Worm (Caenorhabditis elegans) whole organism, L4 larva: ENCODE data around the gene K11H12.1.

Experiments used
- D1046.2 ChIP-seq: fragments of 200-800 bp; sonication (Bioruptor generic); IDR thresholded peaks from 2 replicates; pipeline ENCODE4 v1.3.6; 2022; ENCODE audit warnings: missing genetic modification characterization, missing compliant biosample characterization
- F10B5.3 ChIP-seq: sonication (generic microtip); optimal IDR thresholded peaks from 2 replicates; lab custom pipeline; 2016; ENCODE audit warnings: mild to moderate bottlenecking, missing genetic modification characterization, missing compliant biosample characterization
- F26F4.8 ChIP-seq: fragments of 200-800 bp; sonication (Bioruptor generic); conservative IDR thresholded peaks from 2 replicates; pipeline ENCODE4 v1.3.6; 2022; ENCODE audit warnings: missing genetic modification characterization, missing compliant biosample characterization
- F37D6.2 ChIP-seq: sonication (generic microtip); optimal IDR thresholded peaks from 2 replicates; lab custom pipeline; 2016; ENCODE audit warnings: mild to moderate bottlenecking, missing genetic modification characterization, missing compliant biosample characterization
- Y105C5A.15 ChIP-seq: fragments of 200-800 bp; sonication (Bioruptor generic); IDR thresholded peaks from 2 replicates; pipeline ENCODE4 v1.3.6; 2022; ENCODE audit warnings: missing genetic modification characterization, missing compliant biosample characterization
- Y75B8A.6 ChIP-seq: fragments of 200-800 bp; sonication (Bioruptor generic); IDR thresholded peaks from 2 replicates; pipeline ENCODE4 v1.3.6; 2022; ENCODE audit warnings: missing genetic modification reagents, missing genetic modification characterization, missing compliant biosample characterization
- ZK337.2 ChIP-seq: fragments of 200-800 bp; sonication (Bioruptor generic); IDR thresholded peaks from 2 replicates; pipeline ENCODE4 v1.3.6; 2022; ENCODE audit warnings: missing genetic modification reagents, missing genetic modification characterization, missing compliant biosample characterization
- arid-1 ChIP-seq: fragments of 200-800 bp; sonication (Bioruptor generic); conservative IDR thresholded peaks from 2 replicates; pipeline ENCODE4 v1.3.6; 2022; ENCODE audit warnings: missing genetic modification reagents, missing genetic modification characterization, missing compliant biosample characterization
- ceh-32 ChIP-seq: sonication (generic microtip); optimal IDR thresholded peaks from 2 replicates; lab custom pipeline; 2016; ENCODE audit warnings: mild to moderate bottlenecking, missing genetic modification characterization, missing compliant biosample characterization; ENCODE audit not compliant: poor library complexity
- ceh-44 ChIP-seq: fragments of 200-800 bp; sonication (Bioruptor generic); IDR thresholded peaks from 2 replicates; pipeline ENCODE4 v1.3.6; 2022; ENCODE audit warnings: missing genetic modification reagents, missing genetic modification characterization, missing compliant biosample characterization
- ctbp-1 ChIP-seq: fragments of 200-800 bp; sonication (Bioruptor generic); IDR thresholded peaks from 2 replicates; pipeline ENCODE4 v1.3.6; 2022; ENCODE audit warnings: missing genetic modification reagents, missing genetic modification characterization, missing compliant biosample characterization
- daf-8 ChIP-seq: fragments of 200-800 bp; sonication (Bioruptor generic); IDR thresholded peaks from 2 replicates; pipeline ENCODE4 v1.3.6; 2022; ENCODE audit warnings: missing genetic modification characterization, missing compliant biosample characterization
- dmd-8 ChIP-seq: fragments of 200-800 bp; sonication (Bioruptor generic); IDR thresholded peaks from 2 replicates; pipeline ENCODE4 v1.3.6; 2022; ENCODE audit warnings: missing genetic modification characterization, missing compliant biosample characterization
- dmd-9 ChIP-seq: fragments of 200-800 bp; sonication (Bioruptor generic); IDR thresholded peaks from 2 replicates; pipeline ENCODE4 v1.3.6; 2022; ENCODE audit warnings: missing genetic modification reagents, missing genetic modification characterization, missing compliant biosample characterization
- dpl-1 ChIP-seq: fragments of 150-350 bp; optimal IDR thresholded peaks from 2 replicates; lab custom pipeline; 2014; ENCODE audit warnings: missing biosample characterization, missing genetic modification reagents, missing genetic modification characterization
- duxl-1 ChIP-seq: sonication (generic microtip); optimal IDR thresholded peaks from 2 replicates; lab custom pipeline; 2016; ENCODE audit warnings: mild to moderate bottlenecking, missing genetic modification characterization, moderate library complexity, missing compliant biosample characterization; ENCODE audit not compliant: poor library complexity
- dve-1 ChIP-seq: sonication (generic microtip); optimal IDR thresholded peaks from 2 replicates; lab custom pipeline; 2017; ENCODE audit warnings: antibody characterized with exemption, mild to moderate bottlenecking, missing genetic modification characterization, missing compliant biosample characterization; ENCODE audit not compliant: insufficient read depth
- egl-27 ChIP-seq: sonication (generic microtip); optimal IDR thresholded peaks from 3 replicates; lab custom pipeline; 2017; ENCODE audit warnings: missing biosample characterization, missing genetic modification reagents, missing genetic modification characterization
- egl-43 ChIP-seq: fragments of 200-800 bp; sonication (Bioruptor generic); IDR thresholded peaks from 2 replicates; pipeline ENCODE4 v1.3.6; 2022; ENCODE audit warnings: missing genetic modification reagents, missing genetic modification characterization, missing compliant biosample characterization
- lin-29 ChIP-seq: fragments of 200-800 bp; sonication (Bioruptor generic); IDR thresholded peaks from 2 replicates; pipeline ENCODE4 v1.3.6; 2022; ENCODE audit warnings: missing genetic modification reagents, missing genetic modification characterization, missing compliant biosample characterization
- lin-39 ChIP-seq: fragments of 150-350 bp; optimal IDR thresholded peaks from 2 replicates; lab custom pipeline; 2014; ENCODE audit warnings: missing biosample characterization, missing genetic modification reagents, missing genetic modification characterization
- lir-3 ChIP-seq: sonication (generic microtip); optimal IDR thresholded peaks from 2 replicates; lab custom pipeline; 2016; ENCODE audit warnings: mild to moderate bottlenecking, missing genetic modification characterization, missing compliant biosample characterization
- lsy-2 ChIP-seq, 2 experiments: fragments of 150-350 bp in 1 of 2; sonication (generic microtip) in 1 of 2; optimal IDR thresholded peaks; 2 replicates each; lab custom pipeline; 2014 to 2017; ENCODE audit warnings: missing biosample characterization in 2 of 2, missing genetic modification characterization in 2 of 2
- madf-5 ChIP-seq, 2 experiments: fragments of 200-800 bp; sonication (Bioruptor generic); IDR thresholded peaks; 2 replicates each; pipeline ENCODE4 v1.3.6; 2022; ENCODE audit warnings: missing compliant biosample characterization in 2 of 2, missing genetic modification characterization in 2 of 2
- madf-9 ChIP-seq: fragments of 200-800 bp; sonication (Bioruptor generic); conservative IDR thresholded peaks from 2 replicates; pipeline ENCODE4 v1.3.6; 2022; ENCODE audit warnings: missing genetic modification reagents, missing genetic modification characterization, missing compliant biosample characterization
- mdt-29 ChIP-seq: fragments of 200-800 bp; sonication (Bioruptor generic); IDR thresholded peaks from 2 replicates; pipeline ENCODE4 v1.3.6; 2022; ENCODE audit warnings: missing genetic modification reagents, missing genetic modification characterization, missing compliant biosample characterization
- mep-1 ChIP-seq: fragments of 150-350 bp; sonication (generic microtip); optimal IDR thresholded peaks from 3 replicates; lab custom pipeline; 2014; ENCODE audit warnings: missing biosample characterization, missing genetic modification characterization
- mxl-2 ChIP-seq: fragments of 200-800 bp; sonication (Bioruptor generic); conservative IDR thresholded peaks from 2 replicates; pipeline ENCODE4 v1.3.6; 2022; ENCODE audit warnings: missing genetic modification reagents, missing genetic modification characterization, missing compliant biosample characterization
- nhr-10 ChIP-seq: fragments of 150-350 bp; optimal IDR thresholded peaks from 2 replicates; lab custom pipeline; 2014; ENCODE audit warnings: missing biosample characterization, missing genetic modification characterization
- nhr-11 ChIP-seq: fragments of 150-350 bp; optimal IDR thresholded peaks from 2 replicates; lab custom pipeline; 2014; ENCODE audit warnings: missing biosample characterization, missing genetic modification characterization
- nhr-237 ChIP-seq: sonication (generic microtip); optimal IDR thresholded peaks from 2 replicates; lab custom pipeline; 2017; ENCODE audit warnings: missing biosample characterization, missing genetic modification characterization
- nhr-42 ChIP-seq: fragments of 200-800 bp; sonication (Bioruptor generic); IDR thresholded peaks from 2 replicates; pipeline ENCODE4 v1.3.6; 2022; ENCODE audit warnings: missing genetic modification characterization, missing compliant biosample characterization
- nhr-48 ChIP-seq: sonication (generic microtip); optimal IDR thresholded peaks from 2 replicates; lab custom pipeline; 2016; ENCODE audit warnings: mild to moderate bottlenecking, missing genetic modification characterization, missing compliant biosample characterization
- pha-4 ChIP-seq, 2 experiments: fragments of 150-350 bp in 1 of 2; fragments of 200-800 bp in 1 of 2; sonication (Bioruptor generic) in 1 of 2; IDR thresholded peaks in 1 of 2; optimal IDR thresholded peaks in 1 of 2; 2 replicates each; pipeline versions ENCODE4 v1.3.6 to Lab custom; 2014 to 2022; ENCODE audit warnings: missing genetic modification characterization in 2 of 2, missing genetic modification reagents in 2 of 2, missing biosample characterization in 1 of 2, missing compliant biosample characterization in 1 of 2
- skn-1 ChIP-seq: fragments of 150-350 bp; optimal IDR thresholded peaks from 2 replicates; lab custom pipeline; 2014; ENCODE audit warnings: missing biosample characterization, missing genetic modification characterization
- spr-1 ChIP-seq: sonication (generic microtip); optimal IDR thresholded peaks from 2 replicates; lab custom pipeline; 2016; ENCODE audit warnings: mild to moderate bottlenecking, missing genetic modification characterization, missing compliant biosample characterization
- tag-97 ChIP-seq: fragments of 200-800 bp; sonication (Bioruptor generic); IDR thresholded peaks from 2 replicates; pipeline ENCODE4 v1.3.6; 2022; ENCODE audit warnings: missing genetic modification characterization, missing compliant biosample characterization
- unc-130 ChIP-seq: sonication (generic microtip); optimal IDR thresholded peaks from 2 replicates; lab custom pipeline; 2016; ENCODE audit warnings: missing genetic modification reagents, missing genetic modification characterization, missing compliant biosample characterization
- vab-7 ChIP-seq: fragments of 200-800 bp; sonication (Bioruptor generic); IDR thresholded peaks from 2 replicates; pipeline ENCODE4 v1.3.6; 2022; ENCODE audit warnings: missing genetic modification reagents, missing genetic modification characterization, missing compliant biosample characterization
- zfp-2 ChIP-seq: sonication (generic microtip); optimal IDR thresholded peaks from 2 replicates; lab custom pipeline; 2016; ENCODE audit warnings: mild to moderate bottlenecking, missing genetic modification characterization, missing compliant biosample characterization
- zip-2 ChIP-seq: fragments of 150-350 bp; optimal IDR thresholded peaks from 2 replicates; lab custom pipeline; 2014; ENCODE audit warnings: missing biosample characterization, missing genetic modification characterization
- ztf-11 ChIP-seq: fragments of 150-350 bp; optimal IDR thresholded peaks from 2 replicates; lab custom pipeline; 2014; ENCODE audit warnings: missing biosample characterization, missing genetic modification characterization
- ztf-7 ChIP-seq: fragments of 150-350 bp; optimal IDR thresholded peaks from 2 replicates; lab custom pipeline; 2014; ENCODE audit warnings: missing biosample characterization, missing genetic modification characterization

The K11H12.1 gene

DNA sequence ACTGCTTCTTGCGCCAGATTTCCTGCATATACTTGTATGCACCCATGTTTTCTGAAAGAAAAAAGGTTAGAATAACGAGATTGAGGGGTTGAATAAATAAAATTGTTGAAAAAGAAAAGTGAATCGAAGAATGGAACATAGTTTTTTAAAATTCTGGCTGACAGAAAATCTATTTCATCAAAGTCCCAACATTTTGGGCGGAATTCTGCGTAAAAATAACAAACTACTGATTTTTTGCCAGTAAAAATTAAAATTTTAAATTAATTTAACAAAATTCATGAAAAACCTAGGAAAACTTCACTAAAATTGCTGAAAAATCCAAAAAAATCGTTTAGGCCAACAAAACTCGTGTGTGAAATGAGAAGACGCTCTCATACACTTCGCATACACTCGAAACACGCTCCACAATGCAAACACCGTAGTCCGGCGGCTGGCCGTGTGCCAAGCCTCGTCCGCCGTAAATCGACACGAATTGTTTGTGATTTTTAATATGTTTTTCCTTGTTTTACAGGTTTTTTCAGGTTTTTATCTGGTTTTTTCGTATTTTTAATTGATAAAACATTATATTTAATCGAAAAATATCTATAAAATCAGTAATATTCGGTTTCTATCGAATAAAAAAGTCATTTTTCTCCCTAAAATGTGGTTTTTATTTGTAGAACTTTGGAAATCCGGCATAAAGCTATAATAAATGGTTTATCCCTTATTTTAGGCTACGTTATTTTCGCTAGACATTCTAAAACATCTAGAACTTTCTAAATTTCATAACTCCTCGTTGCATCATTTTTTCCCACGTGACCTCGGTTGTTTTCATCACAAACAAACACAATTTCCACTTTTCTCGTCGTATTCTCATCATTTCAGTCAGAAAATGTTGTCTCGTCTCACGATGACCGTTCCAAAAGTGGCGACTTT lies 1.6 kb upstream of the K11H12.1 start, which contains the start of the genes rpl-15 and K11H12.8 (continued):
- TF ChIP-seq zip-2 (tag; lab: Kevin White, UChicago): peak; percentile 93
- TF ChIP-seq skn-1 (tag; lab: Kevin White, UChicago): peak; percentile 92
- peak; percentile 89; the same call in 1 of the 2 replicates for TF ChIP-seq tag-97 (GFP tag; lab: Robert Waterston, UW)
- peak; percentile 100 for TF ChIP-seq mep-1 (tag; lab: Kevin White, UChicago)
- peak; percentile 99 for TF ChIP-seq madf-5 (GFP tag; IDR thresholded peaks at IDR 0.05; lab: Robert Waterston, UW)
- TF ChIP-seq F37D6.2: peak; percentile 97
- TF ChIP-seq ZK337.2 (GFP tag; lab: Robert Waterston, UW): peak; percentile 98
- TF ChIP-seq mxl-2 (GFP tag; lab: Robert Waterston, UW): peak; percentile 94
- peak; percentile 97 for TF ChIP-seq Y105C5A.15 (GFP tag; lab: Robert Waterston, UW)
- peak; percentile 99 for TF ChIP-seq ctbp-1
- TF ChIP-seq zfp-2 (tag; lab: Kevin White, UChicago): peak; percentile 93
- TF ChIP-seq pha-4 (GFP tag; IDR thresholded peaks at IDR 0.05; lab: Robert Waterston, UW): peak; percentile 99
- peak; percentile 86 for TF ChIP-seq pha-4 (tag; optimal IDR thresholded peaks at IDR 0.05; lab: Kevin White, UChicago)
- TF ChIP-seq F26F4.8 (GFP tag; lab: Robert Waterston, UW): peak; percentile 71; the same call in 1 of the 2 replicates
- peak; percentile 98 for TF ChIP-seq duxl-1 (tag; lab: Kevin White, UChicago)
- no peak for TF ChIP-seq egl-27 (tag; lab: Kevin White, UChicago)
- TF ChIP-seq dmd-9 (GFP tag; lab: Robert Waterston, UW): peak; percentile 99
- TF ChIP-seq ceh-44 (GFP tag; lab: Robert Waterston, UW): peak; percentile 98
- TF ChIP-seq nhr-48: peak; percentile 97
- peak; percentile 84 for TF ChIP-seq nhr-237 (tag; lab: Kevin White, UChicago)
- peak; percentile 100 for TF ChIP-seq nhr-11 (tag; lab: Kevin White, UChicago)
- TF ChIP-seq ztf-11: peak; percentile 53
- peak; percentile 99 for TF ChIP-seq arid-1 (GFP tag; lab: Robert Waterston, UW)
- TF ChIP-seq nhr-10 (tag; lab: Kevin White, UChicago): peak; percentile 96
- peak; percentile 99 for TF ChIP-seq Y75B8A.6 (GFP tag; lab: Robert Waterston, UW)
- TF ChIP-seq mdt-29: peak; percentile 97
- TF ChIP-seq spr-1 (tag; lab: Kevin White, UChicago): peak; percentile 98
- TF ChIP-seq lin-29 (GFP tag; lab: Robert Waterston, UW): peak; percentile 97
- TF ChIP-seq ztf-7 (tag; lab: Kevin White, UChicago): peak; percentile 94
- peak; percentile 98 for TF ChIP-seq egl-43 (GFP tag; lab: Robert Waterston, UW)
- peak; percentile 93 for TF ChIP-seq dmd-8 (GFP tag; lab: Robert Waterston, UW)
- peak; percentile 99 for TF ChIP-seq nhr-42 (GFP tag; lab: Robert Waterston, UW)

DNA sequence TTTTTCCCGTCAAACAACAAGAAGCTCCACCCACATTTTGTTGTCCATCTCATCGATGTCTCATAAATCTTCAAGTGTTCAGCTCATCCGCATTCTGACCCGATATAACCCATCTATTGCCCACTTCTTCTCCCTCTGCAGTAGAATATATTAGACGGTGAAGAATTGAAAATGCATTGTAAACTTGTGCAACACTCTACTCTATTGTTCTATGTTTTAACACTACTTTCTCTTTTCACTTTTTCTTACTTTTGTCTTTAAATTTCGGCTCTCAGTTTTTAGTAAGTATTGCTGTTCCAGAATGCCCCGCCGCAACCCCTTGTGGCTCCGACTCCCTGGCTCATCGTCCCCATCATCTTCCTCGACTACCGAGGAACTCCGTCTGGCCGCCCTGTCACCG lies 3.9 kb downstream of the K11H12.1 start, which contains the start of gene K11H12.9:
Gene K11H12.9 (plus strand): TSS at position 301 of the 400 bp plus-strand sequence.
- TF ChIP-seq vab-7 (GFP tag; lab: Robert Waterston, UW): no peak
- no peak for TF ChIP-seq nhr-10 (tag; lab: Kevin White, UChicago)
- no peak for TF ChIP-seq lsy-2 (tag; optimal IDR thresholded peaks at IDR 0.05; lab: Kevin White, UChicago)
- TF ChIP-seq lir-3 (tag; lab: Kevin White, UChicago): no peak
- TF ChIP-seq ctbp-1: no peak
- no peak for TF ChIP-seq lin-39 (tag; lab: Kevin White, UChicago)
- TF ChIP-seq, all 104 proteins: peak for 0

DNA sequence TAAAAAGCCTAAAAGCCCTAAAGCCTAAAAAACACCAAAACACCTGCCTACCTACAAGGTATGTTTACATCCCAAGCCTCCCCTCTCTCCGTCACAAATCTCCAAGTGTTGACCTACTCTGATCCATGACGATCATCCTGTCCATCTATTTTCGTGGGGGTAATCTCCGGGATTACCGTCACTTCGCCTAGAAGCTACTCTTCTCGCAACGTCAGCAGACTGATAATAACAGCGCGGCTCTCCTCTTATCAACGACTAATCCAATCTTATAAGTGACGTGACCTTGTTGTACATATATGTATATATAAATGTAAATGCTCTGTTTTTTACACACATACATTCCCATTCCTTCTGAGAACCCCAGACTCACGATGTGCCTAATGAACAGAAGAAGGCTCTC lies 4.9 kb downstream of the K11H12.1 start:
- TF ChIP-seq madf-9 (no peak), unc-130 (GFP tag; lab: Kevin White, UChicago) (no peak), D1046.2 (no peak), daf-8 (GFP tag; lab: Robert Waterston, UW) (no peak), F10B5.3 (tag; lab: Kevin White, UChicago) (no peak), F37D6.2 (no peak), lin-39 (tag; lab: Kevin White, UChicago) (no peak), madf-5 (GFP tag; IDR thresholded peaks at IDR 0.05; lab: Robert Waterston, UW) (no peak), dve-1 (tag; lab: Kevin White, UChicago) (no peak), dmd-8 (GFP tag; lab: Robert Waterston, UW) (no peak), dpl-1 (GFP tag; lab: Kevin White, UChicago) (no peak), ceh-32 (tag; lab: Kevin White, UChicago) (no peak)
